Worm (Caenorhabditis elegans) whole organism, midembryonic: ENCODE data around the gene ins-8.

Experiments used
- T22C8.4 ChIP-seq: fragments of 200-800 bp; sonication (Bioruptor generic); IDR thresholded peaks from 2 replicates; pipeline ENCODE4 v1.3.6; 2022; ENCODE audit warnings: missing genetic modification characterization, missing compliant biosample characterization
- flt-1 ChIP-seq: fragments of 200-800 bp; sonication (Bioruptor generic); IDR thresholded peaks from 2 replicates; pipeline ENCODE4 v1.3.6; 2022; ENCODE audit warnings: missing genetic modification characterization, missing compliant biosample characterization
- klf-2 ChIP-seq: fragments of 200-800 bp; sonication (Bioruptor generic); conservative IDR thresholded peaks from 2 replicates; pipeline ENCODE4 v1.3.6; 2022; ENCODE audit warnings: missing genetic modification reagents, missing genetic modification characterization, missing compliant biosample characterization
- med-1 ChIP-seq: sonication (generic microtip); optimal IDR thresholded peaks from 2 replicates; lab custom pipeline; 2017; ENCODE audit warnings: missing genetic modification characterization, mild to moderate bottlenecking, missing compliant biosample characterization, antibody characterized with exemption, missing genetic modification reagents; ENCODE audit not compliant: insufficient read depth
- ref-1 ChIP-seq: fragments of 200-800 bp; sonication (Bioruptor generic); conservative IDR thresholded peaks from 2 replicates; pipeline ENCODE4 v1.3.6; 2022; ENCODE audit warnings: missing genetic modification reagents, missing genetic modification characterization, missing compliant biosample characterization
- tab-1 ChIP-seq: fragments of 200-800 bp; sonication (Bioruptor generic); IDR thresholded peaks from 2 replicates; pipeline ENCODE4 v1.3.6; 2022; ENCODE audit warnings: missing genetic modification characterization, missing compliant biosample characterization
- ztf-23 ChIP-seq: fragments of 200-800 bp; sonication (Bioruptor generic); IDR thresholded peaks from 2 replicates; pipeline ENCODE4 v1.3.6; 2022; ENCODE audit warnings: missing genetic modification reagents, missing genetic modification characterization, missing compliant biosample characterization
- ztf-29 ChIP-seq: fragments of 200-800 bp; sonication (Bioruptor generic); IDR thresholded peaks from 2 replicates; pipeline ENCODE4 v1.3.6; 2022; ENCODE audit warnings: missing genetic modification reagents, missing genetic modification characterization, missing compliant biosample characterization

ce11 chrIV:9677226-9677992 is 3.3 kb downstream of the ins-8 start:
- TF ChIP-seq klf-2 (GFP tag; lab: Robert Waterston, UW) (no peak), T22C8.4 (GFP tag; lab: Robert Waterston, UW) (no peak), flt-1 (no peak), ref-1 (GFP tag; lab: Robert Waterston, UW) (no peak), tab-1 (GFP tag; lab: Robert Waterston, UW) (no peak), ztf-29 (GFP tag; lab: Robert Waterston, UW) (no peak), ztf-23 (no peak), med-1 (GFP tag; lab: Kevin White, UChicago) (no peak)
